Worm (Caenorhabditis elegans) whole organism, young adult: Measurements from ENCODE around the gene T20G5.13.

ENCODE experiments used
- C06A6.2 ChIP-seq: fragments of 200-800 bp; sonication (Bioruptor generic); conservative IDR thresholded peaks from 2 replicates; pipeline ENCODE4 v1.3.6; 2022; ENCODE audit warnings: missing genetic modification characterization, missing compliant biosample characterization
- F37B4.10 ChIP-seq: fragments of 200-800 bp; sonication (Bioruptor generic); IDR thresholded peaks from 2 replicates; pipeline ENCODE4 v1.3.6; 2022; ENCODE audit warnings: missing genetic modification characterization, missing compliant biosample characterization
- Y79H2A.3 ChIP-seq: fragments of 200-800 bp; sonication (Bioruptor generic); conservative IDR thresholded peaks from 2 replicates; pipeline ENCODE4 v1.3.6; 2022; ENCODE audit warnings: missing genetic modification reagents, missing genetic modification characterization, missing compliant biosample characterization
- Y95B8A.8 ChIP-seq: fragments of 200-800 bp; sonication (Bioruptor generic); IDR thresholded peaks from 2 replicates; pipeline ENCODE4 v1.3.6; 2022; ENCODE audit warnings: missing genetic modification reagents, missing genetic modification characterization, missing compliant biosample characterization
- aptf-2 ChIP-seq: fragments of 200-800 bp; sonication (Bioruptor generic); conservative IDR thresholded peaks from 2 replicates; pipeline ENCODE4 v1.3.6; 2022; ENCODE audit warnings: missing genetic modification reagents, missing genetic modification characterization, missing compliant biosample characterization
- aptf-3 ChIP-seq: fragments of 200-800 bp; sonication (Bioruptor generic); IDR thresholded peaks from 2 replicates; pipeline ENCODE4 v1.3.6; 2022; ENCODE audit warnings: missing genetic modification characterization, missing compliant biosample characterization
- atf-7 ChIP-seq: sonication (generic microtip); optimal IDR thresholded peaks from 2 replicates; lab custom pipeline; 2017; ENCODE audit warnings: mild to moderate bottlenecking, missing genetic modification characterization, missing compliant biosample characterization
- athp-1 ChIP-seq: sonication (generic microtip); optimal IDR thresholded peaks from 2 replicates; lab custom pipeline; 2017; ENCODE audit warnings: mild to moderate bottlenecking, missing genetic modification characterization, missing compliant biosample characterization
- attf-3 ChIP-seq: fragments of 200-800 bp; sonication (Bioruptor generic); conservative IDR thresholded peaks from 2 replicates; pipeline ENCODE4 v1.3.6; 2022; ENCODE audit warnings: missing genetic modification reagents, missing genetic modification characterization, missing compliant biosample characterization
- attf-5 ChIP-seq: fragments of 200-800 bp; sonication (Bioruptor generic); optimal IDR thresholded peaks from 2 replicates; lab custom pipeline; 2018; ENCODE audit warnings: mild to moderate bottlenecking, missing genetic modification characterization, missing compliant biosample characterization
- ccch-3 ChIP-seq: fragments of 200-800 bp; sonication (Bioruptor generic); optimal IDR thresholded peaks from 2 replicates; lab custom pipeline; 2018; ENCODE audit warnings: mild to moderate bottlenecking, missing genetic modification characterization, missing compliant biosample characterization
- dox-1 ChIP-seq: fragments of 200-800 bp; sonication (Bioruptor generic); IDR thresholded peaks from 2 replicates; pipeline ENCODE4 v1.3.6; 2022; ENCODE audit warnings: missing genetic modification reagents, missing genetic modification characterization, missing compliant biosample characterization
- dpl-1 ChIP-seq: fragments of 150-350 bp; optimal IDR thresholded peaks from 2 replicates; lab custom pipeline; 2014; ENCODE audit warnings: missing biosample characterization, missing genetic modification reagents, missing genetic modification characterization
- efl-1 ChIP-seq: fragments of 150-350 bp; optimal IDR thresholded peaks from 2 replicates; lab custom pipeline; 2014; ENCODE audit warnings: missing biosample characterization, missing genetic modification reagents, missing genetic modification characterization
- egrh-3 ChIP-seq: fragments of 200-800 bp; sonication (Bioruptor generic); IDR thresholded peaks from 2 replicates; pipeline ENCODE4 v1.3.6; 2022; ENCODE audit warnings: missing genetic modification reagents, missing genetic modification characterization, missing compliant biosample characterization
- gei-17 ChIP-seq: fragments of 200-800 bp; sonication (Bioruptor generic); optimal IDR thresholded peaks from 2 replicates; lab custom pipeline; 2018; ENCODE audit warnings: mild to moderate bottlenecking, missing genetic modification characterization, missing compliant biosample characterization
- hmg-1.2 ChIP-seq: fragments of 200-800 bp; sonication (Bioruptor generic); IDR thresholded peaks from 2 replicates; pipeline ENCODE4 v1.3.6; 2022; ENCODE audit warnings: missing genetic modification reagents, missing genetic modification characterization, missing compliant biosample characterization
- lag-1 ChIP-seq: fragments of 200-800 bp; sonication (Bioruptor generic); IDR thresholded peaks from 2 replicates; pipeline ENCODE4 v1.3.6; 2022; ENCODE audit warnings: missing genetic modification reagents, missing genetic modification characterization, missing compliant biosample characterization
- let-526 ChIP-seq: fragments of 200-800 bp; sonication (Bioruptor generic); IDR thresholded peaks from 2 replicates; pipeline ENCODE4 v1.3.6; 2022; ENCODE audit warnings: missing genetic modification reagents, missing genetic modification characterization, missing compliant biosample characterization
- lin-35 ChIP-seq, 3 experiments: fragments of 150-350 bp in 2 of 3; sonication (generic microtip) in 1 of 3; optimal IDR thresholded peaks; 2 replicates each; lab custom pipeline; 2014 to 2018; ENCODE audit warnings: missing biosample characterization in 3 of 3, missing genetic modification characterization in 3 of 3, missing genetic modification reagents in 3 of 3
- lin-54 ChIP-seq: fragments of 200-800 bp; sonication (Bioruptor generic); optimal IDR thresholded peaks from 2 replicates; lab custom pipeline; 2018; ENCODE audit warnings: mild to moderate bottlenecking, missing genetic modification characterization, missing compliant biosample characterization
- mcd-1 ChIP-seq: fragments of 200-800 bp; sonication (Bioruptor generic); IDR thresholded peaks from 2 replicates; pipeline ENCODE4 v1.3.6; 2022; ENCODE audit warnings: missing genetic modification reagents, missing genetic modification characterization, missing compliant biosample characterization
- mxl-1 ChIP-seq: sonication (generic microtip); optimal IDR thresholded peaks from 2 replicates; lab custom pipeline; 2016; ENCODE audit warnings: missing genetic modification characterization, missing compliant biosample characterization
- nfya-1 ChIP-seq: sonication (generic microtip); optimal IDR thresholded peaks from 2 replicates; lab custom pipeline; 2017; ENCODE audit warnings: antibody characterized with exemption, missing compliant biosample characterization, missing genetic modification characterization, borderline replicate concordance; ENCODE audit not compliant: insufficient read depth
- nhr-27 ChIP-seq: fragments of 200-800 bp; sonication (Bioruptor generic); optimal IDR thresholded peaks from 2 replicates; lab custom pipeline; 2018; ENCODE audit warnings: mild to moderate bottlenecking, missing genetic modification characterization, moderate library complexity, missing compliant biosample characterization
- pbrm-1 ChIP-seq: fragments of 200-800 bp; sonication (Bioruptor generic); IDR thresholded peaks from 2 replicates; pipeline ENCODE4 v1.3.6; 2022; ENCODE audit warnings: missing genetic modification reagents, missing genetic modification characterization, missing compliant biosample characterization
- snpc-1.1 ChIP-seq: sonication (generic microtip); optimal IDR thresholded peaks from 2 replicates; lab custom pipeline; 2017; ENCODE audit warnings: missing genetic modification characterization, mild to moderate bottlenecking, missing compliant biosample characterization, antibody characterized with exemption, moderate library complexity, missing genotype, missing genetic modification reagents; ENCODE audit not compliant: insufficient read depth
- snpc-4 ChIP-seq, 5 experiments: fragments of 150-350 bp in 1 of 5; sonication (generic microtip) in 4 of 5; optimal IDR thresholded peaks; 2 replicates each; lab custom pipeline; 2014 to 2018; ENCODE audit warnings: missing genetic modification characterization in 5 of 5, missing biosample characterization in 3 of 5, antibody characterized with exemption in 2 of 5, mild to moderate bottlenecking in 2 of 5, missing compliant biosample characterization in 2 of 5, missing genotype in 2 of 5, moderate library complexity in 2 of 5, missing genetic modification reagents in 1 of 5
- tbp1 ChIP-seq: fragments of 200-800 bp; sonication (Bioruptor generic); optimal IDR thresholded peaks from 2 replicates; lab custom pipeline; 2018; ENCODE audit warnings: mild to moderate bottlenecking, missing genetic modification characterization, missing compliant biosample characterization
- zfh-2 ChIP-seq: fragments of 200-800 bp; sonication (Bioruptor generic); conservative IDR thresholded peaks from 2 replicates; pipeline ENCODE4 v1.3.6; 2022; ENCODE audit warnings: missing genetic modification reagents, missing genetic modification characterization, missing compliant biosample characterization
- ztf-18 ChIP-seq: sonication (generic microtip); optimal IDR thresholded peaks from 2 replicates; lab custom pipeline; 2016; ENCODE audit warnings: missing genotype, mild to moderate bottlenecking, missing genetic modification characterization, missing compliant biosample characterization
- ztf-6 ChIP-seq: fragments of 200-800 bp; sonication (Bioruptor generic); IDR thresholded peaks from 2 replicates; pipeline ENCODE4 v1.3.6; 2022; ENCODE audit warnings: missing genetic modification reagents, missing genetic modification characterization, missing compliant biosample characterization

Gene T20G5.13

DNA sequence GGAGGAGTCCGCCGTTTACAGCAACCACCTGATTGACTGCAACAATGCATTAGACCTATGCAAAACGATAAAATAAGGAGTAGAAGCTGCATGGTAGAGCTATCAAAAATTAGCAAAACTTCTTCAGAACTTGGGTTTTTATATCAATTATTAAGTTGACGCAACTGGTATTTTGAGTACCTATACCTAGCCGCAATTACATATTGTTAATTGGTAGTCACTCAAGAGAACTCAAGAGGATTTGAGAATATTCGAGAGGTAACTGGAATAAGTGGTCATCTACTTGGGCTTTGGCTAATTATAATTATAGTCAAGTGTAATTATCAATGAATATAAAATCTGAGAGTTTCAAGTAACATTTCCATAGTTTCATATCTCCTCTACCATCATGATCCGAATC, at the start of gene T20G5.13, which contains the start of gene T20G5.12:
Gene T20G5.13 (minus strand): TSS at position 101 of the 400 bp plus-strand sequence.
Gene T20G5.12 (plus strand): TSS at position 370 of the 400 bp plus-strand sequence.
- no peak for TF ChIP-seq attf-3
- TF ChIP-seq ccch-3 (GFP tag; lab: Kevin White, UChicago) = no peak
- no peak for TF ChIP-seq efl-1 (GFP tag; lab: Kevin White, UChicago)
- TF ChIP-seq aptf-2 = no peak

DNA sequence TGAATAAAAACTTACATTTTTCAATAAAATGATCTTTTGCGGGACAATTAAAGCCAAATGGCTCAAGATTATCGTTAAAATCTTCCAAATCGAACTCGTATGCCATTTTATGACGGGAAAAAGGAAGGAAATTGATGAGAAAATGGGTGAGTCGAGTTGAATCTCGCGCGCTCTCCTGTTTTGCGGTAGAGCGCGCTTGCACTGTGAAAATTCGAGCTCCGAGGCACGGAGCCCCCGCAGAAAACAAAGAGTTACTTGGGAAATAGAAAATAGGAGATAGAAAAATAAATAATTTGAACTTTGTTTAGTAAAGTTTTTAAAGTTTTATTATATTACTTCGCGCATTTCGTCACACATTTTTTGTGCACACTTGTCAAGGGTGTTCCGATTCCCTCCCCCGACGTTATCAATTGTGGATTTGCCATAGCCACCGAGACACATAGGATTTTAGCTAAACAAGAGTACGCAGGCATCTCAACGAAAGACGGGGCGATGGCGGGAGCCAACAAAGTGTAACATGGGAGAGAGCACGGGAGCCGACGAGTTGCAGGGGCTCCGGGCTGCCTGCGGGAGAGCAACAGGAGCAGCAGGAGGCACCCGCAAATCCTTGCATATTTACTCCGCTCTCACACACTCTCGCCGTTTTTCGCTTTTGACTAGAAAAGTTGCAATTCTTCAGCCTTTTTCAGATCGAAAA, 47.5 kb upstream of the T20G5.13 start, which contains the start of the genes div-1 and cor-1:
Gene div-1 (minus strand): TSS at position 119 of the 697 bp plus-strand sequence.
Gene cor-1 (plus strand): TSS at position 671 of the 697 bp plus-strand sequence.
- TF ChIP-seq zfh-2 (GFP tag; lab: Robert Waterston, UW) (peak; percentile 83), let-526 (no peak), nhr-27 (tag; lab: Kevin White, UChicago) (no peak), gei-17 (GFP tag; lab: Kevin White, UChicago) (no peak), lin-35 (GFP tag; optimal IDR thresholded peaks at IDR 0.05; lab: Kevin White, UChicago) (peak in 1 of 3 experiments; percentile 36), dox-1 (GFP tag; lab: Robert Waterston, UW) (0 out of 2 replicates have a peak, but pooled peaks have one; percentile 9), egrh-3 (peak; percentile 29; the same call in 1 of the 2 replicates), ztf-18 (tag; lab: Kevin White, UChicago) (peak; percentile 5), dpl-1 (GFP tag; lab: Kevin White, UChicago) (peak; percentile 31), C06A6.2 (no peak), aptf-3 (no peak), mcd-1 (GFP tag; lab: Robert Waterston, UW) (peak; percentile 93), athp-1 (tag; lab: Kevin White, UChicago) (no peak), efl-1 (GFP tag; lab: Kevin White, UChicago) (peak; percentile 47), lin-54 (GFP tag; lab: Kevin White, UChicago) (peak; percentile 52), Y79H2A.3 (no peak)

DNA sequence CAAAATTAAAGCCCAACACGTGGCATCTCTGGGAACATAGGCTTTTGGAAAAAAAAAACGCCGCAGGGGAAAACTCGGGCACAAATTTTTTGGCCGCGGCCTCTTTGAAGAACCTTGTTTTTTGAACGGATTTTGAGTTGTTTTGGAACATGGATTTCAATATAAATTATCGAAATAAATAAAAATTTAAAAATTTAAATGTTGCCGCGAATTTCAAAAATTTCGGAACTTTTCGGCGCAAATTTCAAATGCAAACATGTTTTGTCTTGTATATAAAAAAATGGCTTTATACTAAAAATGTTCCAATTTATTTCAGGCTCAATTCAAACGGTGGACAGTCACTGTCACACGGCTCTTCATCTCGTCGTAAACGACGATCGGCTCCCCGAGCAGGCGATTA, 42.9 kb upstream of the T20G5.13 start:
- TF ChIP-seq lag-1 (GFP tag; lab: Robert Waterston, UW) = no peak
- no peak for TF ChIP-seq mcd-1 (GFP tag; lab: Robert Waterston, UW)
- TF ChIP-seq Y95B8A.8 = no peak
- TF ChIP-seq nfya-1 (tag; lab: Kevin White, UChicago) = no peak
- TF ChIP-seq tbp1 (GFP tag; lab: Kevin White, UChicago) = no peak
- no peak for TF ChIP-seq pbrm-1 (GFP tag; lab: Robert Waterston, UW)
- no peak for TF ChIP-seq F37B4.10 (GFP tag; lab: Robert Waterston, UW)
- no peak for TF ChIP-seq ztf-6 (GFP tag; lab: Robert Waterston, UW)
- no peak for TF ChIP-seq atf-7 (tag; lab: Kevin White, UChicago)
- no peak for TF ChIP-seq mxl-1
- no peak for TF ChIP-seq attf-5

DNA sequence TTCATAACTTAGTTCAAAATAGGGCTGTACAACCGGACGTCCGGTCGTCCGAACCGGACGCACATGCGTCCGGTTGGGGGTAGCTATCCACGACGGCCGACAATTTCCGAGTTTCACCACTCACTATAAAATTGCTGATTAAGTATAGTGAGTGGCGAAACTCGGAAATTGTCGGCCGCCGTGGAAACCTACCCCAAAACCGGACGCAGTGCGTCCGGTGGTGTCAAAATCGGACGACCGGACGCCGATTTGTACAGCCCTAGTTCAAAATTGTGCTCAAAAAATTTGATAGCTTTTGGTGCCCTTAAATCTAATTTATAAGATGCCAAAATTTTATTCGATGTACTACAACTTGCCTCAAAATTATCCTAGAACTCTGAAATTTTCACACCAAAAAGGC, 41.5 kb upstream of the T20G5.13 start:
- TF ChIP-seq snpc-4 (GFP tag; optimal IDR thresholded peaks at IDR 0.05; lab: Kevin White, UChicago) (peak; percentile 63), snpc-4 (tag; optimal IDR thresholded peaks at IDR 0.05; lab: Kevin White, UChicago) (peak in 3 of 4 experiments; percentile 50 to 91 (median 86)), snpc-1.1 (peak; percentile 54), hmg-1.2 (GFP tag; lab: Robert Waterston, UW) (0 out of 2 replicates have a peak, but pooled peaks have one; percentile 12)
